Worm (Caenorhabditis elegans) whole organism, L1 larva: ENCODE data around the gene Y73C8B.9.

Source experiments
- C34B4.2 ChIP-seq: sonication (generic microtip); optimal IDR thresholded peaks from 2 replicates; lab custom pipeline; 2017; ENCODE audit warnings: mild to moderate bottlenecking, missing genetic modification characterization, missing compliant biosample characterization
- Y116A8C.19 ChIP-seq: sonication (generic microtip); optimal IDR thresholded peaks from 2 replicates; lab custom pipeline; 2016; ENCODE audit warnings: missing compliant biosample characterization, missing genetic modification characterization, borderline replicate concordance
- jun-1 ChIP-seq: fragments of 150-350 bp; optimal IDR thresholded peaks from 2 replicates; lab custom pipeline; 2014; ENCODE audit warnings: missing biosample characterization, missing genetic modification reagents, missing genetic modification characterization
- lin-39 ChIP-seq: fragments of 150-350 bp; optimal IDR thresholded peaks from 2 replicates; lab custom pipeline; 2014; ENCODE audit warnings: missing biosample characterization, missing genetic modification reagents, missing genetic modification characterization
- mdl-1 ChIP-seq, 2 experiments: fragments of 150-350 bp; optimal IDR thresholded peaks; 2 replicates each; lab custom pipeline; 2014 to 2017; ENCODE audit warnings: missing biosample characterization in 2 of 2, missing genetic modification characterization in 2 of 2, inconsistent platforms in 1 of 2
- mep-1 ChIP-seq: fragments of 150-350 bp; optimal IDR thresholded peaks from 2 replicates; lab custom pipeline; 2014; ENCODE audit warnings: missing biosample characterization, missing genetic modification characterization
- nhr-11 ChIP-seq: fragments of 150-350 bp; optimal IDR thresholded peaks from 2 replicates; lab custom pipeline; 2014; ENCODE audit warnings: missing biosample characterization, missing genetic modification characterization
- nhr-71 ChIP-seq: sonication (generic microtip); optimal IDR thresholded peaks from 2 replicates; lab custom pipeline; 2016; ENCODE audit warnings: mild to moderate bottlenecking, missing genetic modification characterization, moderate library complexity, missing compliant biosample characterization
- nhr-77 ChIP-seq: fragments of 150-350 bp; optimal IDR thresholded peaks from 2 replicates; lab custom pipeline; 2014; ENCODE audit warnings: missing biosample characterization, missing genetic modification characterization
- pqm-1 ChIP-seq: sonication (generic microtip); optimal IDR thresholded peaks from 3 replicates; lab custom pipeline; 2017; ENCODE audit warnings: missing biosample characterization, missing genetic modification characterization
- snpc-4 ChIP-seq: fragments of 150-350 bp; optimal IDR thresholded peaks from 2 replicates; lab custom pipeline; 2014; ENCODE audit warnings: missing biosample characterization, missing genetic modification characterization
- unc-62 ChIP-seq: fragments of 150-350 bp; optimal IDR thresholded peaks from 2 replicates; lab custom pipeline; 2014; ENCODE audit warnings: missing biosample characterization, missing genetic modification reagents, missing genetic modification characterization
- zag-1 ChIP-seq: fragments of 150-350 bp; optimal IDR thresholded peaks from 2 replicates; lab custom pipeline; 2014; ENCODE audit warnings: missing biosample characterization, missing genetic modification characterization
- ztf-4 ChIP-seq: fragments of 150-350 bp; optimal IDR thresholded peaks from 2 replicates; lab custom pipeline; 2014; ENCODE audit warnings: missing biosample characterization, missing genetic modification characterization

ce11 chrV:3146932-3147331 lies 46.4 kb upstream of the Y73C8B.9 start, which contains the start of gene srab-11:
- no peak for TF ChIP-seq nhr-77
- no peak for TF ChIP-seq mep-1 (tag; lab: Kevin White, UChicago)
- TF ChIP-seq unc-62, result no peak
- no peak for TF ChIP-seq pqm-1
- TF ChIP-seq ztf-4 (tag; lab: Kevin White, UChicago), result no peak
- TF ChIP-seq jun-1 (tag; lab: Kevin White, UChicago), result no peak
- no peak for TF ChIP-seq zag-1
- no peak for TF ChIP-seq nhr-11 (tag; lab: Kevin White, UChicago)
- no peak for TF ChIP-seq mdl-1 (tag; optimal IDR thresholded peaks at IDR 0.05; lab: Kevin White, UChicago)
- TF ChIP-seq Y116A8C.19, result no peak
- no peak for TF ChIP-seq nhr-71
- no peak for TF ChIP-seq lin-39
- no peak for TF ChIP-seq snpc-4 (tag; lab: Kevin White, UChicago)
- no peak for TF ChIP-seq C34B4.2
